Fruit fly (Drosophila melanogaster): Measurements from ENCODE around the gene CG14785.

CG14785 gene

dm6 chrX:1476436-1476835 is 19.6 kb upstream of the CG14785 start:
- TF ChIP-seq tj (GFP tag; optimal IDR thresholded peaks at IDR 0.05) (no peak), Clk (GFP tag; optimal IDR thresholded peaks at IDR 0.05) (no peak), toe (GFP tag; optimal IDR thresholded peaks at IDR 0.05) (no peak), CG1620 (GFP tag; optimal IDR thresholded peaks at IDR 0.05) (no peak), Hr96 (GFP tag; optimal IDR thresholded peaks at IDR 0.05) (no peak), ovo (GFP tag; optimal IDR thresholded peaks at IDR 0.05) (no peak), CG7045 (GFP tag; optimal IDR thresholded peaks at IDR 0.05) (no peak), CG11617 (GFP tag; optimal IDR thresholded peaks at IDR 0.05) (no peak), Crg-1 (GFP tag; optimal IDR thresholded peaks at IDR 0.05) (no peak), kay (GFP tag; ENCODE audit: borderline replicate concordance) (no peak), CG33017 (tag; optimal IDR thresholded peaks at IDR 0.05) (no peak), CG12768 (GFP tag; optimal IDR thresholded peaks at IDR 0.05) (no peak), cic (GFP tag; optimal IDR thresholded peaks at IDR 0.05) (no peak), CG14711 (tag; optimal IDR thresholded peaks at IDR 0.05) (no peak)

- TF ChIP-seq cnc (optimal IDR thresholded peaks at IDR 0.05) = no peak
- TF ChIP-seq CG11617 (GFP tag; optimal IDR thresholded peaks at IDR 0.05) = no peak
- no peak for TF ChIP-seq Hr96 (GFP tag; optimal IDR thresholded peaks at IDR 0.05)
- no peak for TF ChIP-seq Crg-1 (GFP tag; optimal IDR thresholded peaks at IDR 0.05)
- no peak for TF ChIP-seq CG1620 (GFP tag; optimal IDR thresholded peaks at IDR 0.05)
- TF ChIP-seq tj (GFP tag; optimal IDR thresholded peaks at IDR 0.05) = no peak
- no peak for TF ChIP-seq CG12768 (GFP tag; optimal IDR thresholded peaks at IDR 0.05)
- TF ChIP-seq CG5204 (GFP tag; optimal IDR thresholded peaks at IDR 0.05) = no peak
- TF ChIP-seq CG33017 (tag; optimal IDR thresholded peaks at IDR 0.05) = no peak
- TF ChIP-seq Mnt (GFP tag; optimal IDR thresholded peaks at IDR 0.05) = no peak
Observed at dm6 chrX:1472222-1472621, 15.4 kb upstream of the CG14785 start, which contains the start of gene CG14780. Gene CG14780 (plus strand): TSS chrX:1472522.

- TF ChIP-seq CG7101 (tag; optimal IDR thresholded peaks at IDR 0.05) = peak; percentile 54
- TF ChIP-seq Hr96 (GFP tag; optimal IDR thresholded peaks at IDR 0.05) = peak; percentile 81
- peak; percentile 66 for TF ChIP-seq CG11617 (GFP tag; optimal IDR thresholded peaks at IDR 0.05)
- no peak for TF ChIP-seq cic (GFP tag; optimal IDR thresholded peaks at IDR 0.05)
- peak; percentile 56 for TF ChIP-seq pad (GFP tag; optimal IDR thresholded peaks at IDR 0.05)
- peak; percentile 10 for TF ChIP-seq CG33017 (tag; optimal IDR thresholded peaks at IDR 0.05)
- TF ChIP-seq Clk (GFP tag; optimal IDR thresholded peaks at IDR 0.05) = no peak
- peak; percentile 86 for TF ChIP-seq Mnt (GFP tag; optimal IDR thresholded peaks at IDR 0.05)
- TF ChIP-seq CG12768 (GFP tag; optimal IDR thresholded peaks at IDR 0.05) = no peak
- peak; percentile 78 for TF ChIP-seq ovo (GFP tag; optimal IDR thresholded peaks at IDR 0.05)
- no peak for TF ChIP-seq kay (GFP tag; ENCODE audit: borderline replicate concordance)
- TF ChIP-seq CG7045 (GFP tag; optimal IDR thresholded peaks at IDR 0.05) = no peak
- TF ChIP-seq cnc (optimal IDR thresholded peaks at IDR 0.05) = no peak
- peak; percentile 56 for TF ChIP-seq bab1 (GFP tag; optimal IDR thresholded peaks at IDR 0.05)
- TF ChIP-seq CG5204 (GFP tag; optimal IDR thresholded peaks at IDR 0.05) = no peak
- TF ChIP-seq CG14711 (tag; optimal IDR thresholded peaks at IDR 0.05) = peak; percentile 68
- peak; percentile 36 for TF ChIP-seq tj (GFP tag; optimal IDR thresholded peaks at IDR 0.05)
- peak; percentile 77 for TF ChIP-seq CG1620 (GFP tag; optimal IDR thresholded peaks at IDR 0.05)
- TF ChIP-seq Crg-1 (GFP tag; optimal IDR thresholded peaks at IDR 0.05) = peak; percentile 57
- peak; percentile 60 for TF ChIP-seq toe (GFP tag; optimal IDR thresholded peaks at IDR 0.05)
Observed at dm6 chrX:1470562-1470961, 13.7 kb upstream of the CG14785 start, which contains the start of gene pck. Gene pck (plus strand): TSS chrX:1470666.

- TF ChIP-seq CG12768 (GFP tag; optimal IDR thresholded peaks at IDR 0.05) = no peak
- no peak for TF ChIP-seq Crg-1 (GFP tag; optimal IDR thresholded peaks at IDR 0.05)
- TF ChIP-seq tj (GFP tag; optimal IDR thresholded peaks at IDR 0.05) = no peak
- TF ChIP-seq CG7101 (tag; optimal IDR thresholded peaks at IDR 0.05) = no peak
- TF ChIP-seq Hr96 (GFP tag; optimal IDR thresholded peaks at IDR 0.05) = no peak
- no peak for TF ChIP-seq Clk (GFP tag; optimal IDR thresholded peaks at IDR 0.05)
- no peak for TF ChIP-seq CG5204 (GFP tag; optimal IDR thresholded peaks at IDR 0.05)
- no peak for TF ChIP-seq ovo (GFP tag; optimal IDR thresholded peaks at IDR 0.05)
- TF ChIP-seq CG14711 (tag; optimal IDR thresholded peaks at IDR 0.05) = no peak
- TF ChIP-seq CG11617 (GFP tag; optimal IDR thresholded peaks at IDR 0.05) = no peak
Observed at dm6 chrX:1469717-1470116, 12.9 kb upstream of the CG14785 start, which contains the start of gene CG32808. Gene CG32808 (minus strand): TSS chrX:1469817.

- no peak for TF ChIP-seq CG1620 (GFP tag; optimal IDR thresholded peaks at IDR 0.05)
- no peak for TF ChIP-seq toe (GFP tag; optimal IDR thresholded peaks at IDR 0.05)
- TF ChIP-seq bab1 (GFP tag; optimal IDR thresholded peaks at IDR 0.05) = no peak
- TF ChIP-seq pad (GFP tag; optimal IDR thresholded peaks at IDR 0.05) = no peak
- TF ChIP-seq Crg-1 (GFP tag; optimal IDR thresholded peaks at IDR 0.05) = no peak
Observed at dm6 chrX:1467382-1467592, 10.4 kb upstream of the CG14785 start, which contains the start of gene CG14778. Gene CG14778 (plus strand): TSS chrX:1467493.

- TF ChIP-seq CG1620 (GFP tag; optimal IDR thresholded peaks at IDR 0.05) (no peak), CG7045 (GFP tag; optimal IDR thresholded peaks at IDR 0.05) (no peak), CG12768 (GFP tag; optimal IDR thresholded peaks at IDR 0.05) (peak; percentile 17), kay (GFP tag; ENCODE audit: borderline replicate concordance) (no peak), bab1 (GFP tag; optimal IDR thresholded peaks at IDR 0.05) (peak; percentile 6), Clk (GFP tag; optimal IDR thresholded peaks at IDR 0.05) (no peak), toe (GFP tag; optimal IDR thresholded peaks at IDR 0.05) (no peak), CG11617 (GFP tag; optimal IDR thresholded peaks at IDR 0.05) (peak; percentile 25), cnc (optimal IDR thresholded peaks at IDR 0.05) (peak; percentile 65 to 93), CG5204 (GFP tag; optimal IDR thresholded peaks at IDR 0.05) (no peak), Mnt (GFP tag; optimal IDR thresholded peaks at IDR 0.05) (peak; percentile 89), tj (GFP tag; optimal IDR thresholded peaks at IDR 0.05) (peak; percentile 94), pad (GFP tag; optimal IDR thresholded peaks at IDR 0.05) (peak; percentile 73), Crg-1 (GFP tag; optimal IDR thresholded peaks at IDR 0.05) (no peak), Hr96 (GFP tag; optimal IDR thresholded peaks at IDR 0.05) (peak; percentile 52), CG14711 (tag; optimal IDR thresholded peaks at IDR 0.05) (no peak), cic (GFP tag; optimal IDR thresholded peaks at IDR 0.05) (peak; percentile 99), CG7101 (tag; optimal IDR thresholded peaks at IDR 0.05) (peak; percentile 10), ovo (GFP tag; optimal IDR thresholded peaks at IDR 0.05) (peak; percentile 68), CG33017 (tag; optimal IDR thresholded peaks at IDR 0.05) (no peak)
Observed at dm6 chrX:1466505-1467381, 9.9 kb upstream of the CG14785 start.

Data from whole organism, adult.